Fruit fly (Drosophila melanogaster): Measurements from ENCODE around the gene CG17544.
A peak's percentile ranks its signal among the peaks of the same experiment; 100 is the strongest.

The CG17544 gene

DNA sequence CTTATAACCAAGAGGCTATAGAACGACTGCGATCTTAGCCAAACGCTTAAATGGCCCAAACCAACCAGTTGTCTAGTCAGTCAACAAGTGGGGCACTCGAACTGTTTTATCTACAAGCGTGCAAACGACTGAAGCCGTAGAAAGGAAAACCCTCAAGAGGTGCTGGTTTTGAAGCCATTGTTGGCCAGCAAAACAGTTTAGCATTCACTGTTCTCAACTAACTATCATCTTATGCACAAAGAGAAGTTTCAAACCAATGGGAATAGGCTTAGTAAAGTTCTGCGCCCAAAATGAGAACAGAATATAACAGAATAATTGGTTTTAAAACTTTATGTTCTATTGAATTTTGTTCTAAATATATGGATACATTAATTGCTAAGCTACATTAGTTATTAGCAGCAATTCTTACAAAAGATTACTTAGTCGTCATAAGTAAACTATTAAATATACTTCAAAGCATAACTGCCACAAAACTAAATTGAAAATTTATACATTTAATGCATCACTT, 4.5 kb downstream of the CG17544 start, which contains the start of gene CG31798 (continued):
- TF ChIP-seq Taf1 (GFP tag; IDR thresholded peaks at IDR 0.05) (no peak), CG14710 (tag; optimal IDR thresholded peaks at IDR 0.05) (no peak), CG31365 (tag; optimal IDR thresholded peaks at IDR 0.05) (no peak), nau (GFP tag; optimal IDR thresholded peaks at IDR 0.05) (no peak), Poxn (GFP tag; IDR thresholded peaks at IDR 0.05) (no peak), CG12299 (tag; optimal IDR thresholded peaks at IDR 0.05) (no peak), nerfin-2 (GFP tag; IDR thresholded peaks at IDR 0.05; ENCODE audit: partially characterized antibody) (no peak), grn (GFP tag; optimal IDR thresholded peaks at IDR 0.05) (no peak), sima (GFP tag; optimal IDR thresholded peaks at IDR 0.05) (no peak), psq (GFP tag; optimal IDR thresholded peaks at IDR 0.05) (no peak), CoRest (tag; optimal IDR thresholded peaks at IDR 0.05) (no peak), Meics (GFP tag; optimal IDR thresholded peaks at IDR 0.05) (no peak), CG1792 (GFP tag; optimal IDR thresholded peaks at IDR 0.05) (no peak), CG15696 (tag; optimal IDR thresholded peaks at IDR 0.05) (no peak), insv (GFP tag; optimal IDR thresholded peaks at IDR 0.05) (no peak), CG31441 (GFP tag; IDR thresholded peaks at IDR 0.05) (no peak), CG11696 (GFP tag; IDR thresholded peaks at IDR 0.05) (no peak), CG14667 (GFP tag; IDR thresholded peaks at IDR 0.05) (no peak), Ets97D (GFP tag; optimal IDR thresholded peaks at IDR 0.05) (no peak), CG8089 (GFP tag; optimal IDR thresholded peaks at IDR 0.05) (no peak), CG2129 (GFP tag; IDR thresholded peaks at IDR 0.05; ENCODE audit: partially characterized antibody) (no peak), dmrt11E (tag; optimal IDR thresholded peaks at IDR 0.05) (no peak), CG1233 (GFP tag; optimal IDR thresholded peaks at IDR 0.05) (no peak), nerfin-1 (tag; optimal IDR thresholded peaks at IDR 0.05) (no peak), HmgZ (tag; optimal IDR thresholded peaks at IDR 0.05) (peak; percentile 16), fd64A (GFP tag; optimal IDR thresholded peaks at IDR 0.05) (no peak), grau (tag; optimal IDR thresholded peaks at IDR 0.05) (no peak), cato (GFP tag; optimal IDR thresholded peaks at IDR 0.05; ENCODE audit: borderline replicate concordance) (no peak), HmgD (GFP tag; optimal IDR thresholded peaks at IDR 0.05) (peak; percentile 47), Bgb (GFP tag; IDR thresholded peaks at IDR 0.05; ENCODE audit: partially characterized antibody) (0 out of 2 replicates have a peak, but pooled peaks have one; percentile 35), tio (GFP tag; optimal IDR thresholded peaks at IDR 0.05) (no peak), CG7372 (GFP tag; IDR thresholded peaks at IDR 0.05) (no peak), gem (tag; optimal IDR thresholded peaks at IDR 0.05) (no peak), jigr1 (GFP tag; IDR thresholded peaks at IDR 0.05) (no peak), CG14014 (GFP tag; IDR thresholded peaks at IDR 0.05) (no peak), CG15011 (GFP tag; optimal IDR thresholded peaks at IDR 0.05) (no peak), dysf (GFP tag; IDR thresholded peaks at IDR 0.05) (0 out of 3 replicates have a peak, but pooled peaks have one; percentile 20), CG9817 (tag; optimal IDR thresholded peaks at IDR 0.05) (peak; percentile 6), Pdp1 (GFP tag; optimal IDR thresholded peaks at IDR 0.05) (no peak), CG14050 (GFP tag; IDR thresholded peaks at IDR 0.05) (no peak), yki (optimal IDR thresholded peaks at IDR 0.05) (no peak), Sox102F (GFP tag; optimal IDR thresholded peaks at IDR 0.05) (no peak), CG18764 (GFP tag; optimal IDR thresholded peaks at IDR 0.05) (no peak), lov (optimal IDR thresholded peaks at IDR 0.05) (no peak), lov (GFP tag; IDR thresholded peaks at IDR 0.05) (no peak), Ptx1 (GFP tag; IDR thresholded peaks at IDR 0.05) (no peak), cwo (GFP tag; optimal IDR thresholded peaks at IDR 0.05) (no peak), PHDP (tag; optimal IDR thresholded peaks at IDR 0.05) (no peak), Hmx (GFP tag; optimal IDR thresholded peaks at IDR 0.05) (no peak), CG2202 (tag; optimal IDR thresholded peaks at IDR 0.05) (no peak), cg (GFP tag; optimal IDR thresholded peaks at IDR 0.05) (no peak), sim (GFP tag; IDR thresholded peaks at IDR 0.05) (no peak)
